Worm (Caenorhabditis elegans): ENCODE measurements around the gene smex-1.
"Not testable (repeated sequence)": the region's sequence is repeated elsewhere in the genome, so short reads cannot be mapped to it uniquely, and the experiment has no call there.

smex-1 gene

ce11 chrV:8295866-8296265 lies at the start of gene smex-1:
smex-1 (minus strand) TSS chrV:8295966.
- no peak for TF ChIP-seq unc-62 (GFP tag; optimal IDR thresholded peaks at IDR 0.05)

DNA sequence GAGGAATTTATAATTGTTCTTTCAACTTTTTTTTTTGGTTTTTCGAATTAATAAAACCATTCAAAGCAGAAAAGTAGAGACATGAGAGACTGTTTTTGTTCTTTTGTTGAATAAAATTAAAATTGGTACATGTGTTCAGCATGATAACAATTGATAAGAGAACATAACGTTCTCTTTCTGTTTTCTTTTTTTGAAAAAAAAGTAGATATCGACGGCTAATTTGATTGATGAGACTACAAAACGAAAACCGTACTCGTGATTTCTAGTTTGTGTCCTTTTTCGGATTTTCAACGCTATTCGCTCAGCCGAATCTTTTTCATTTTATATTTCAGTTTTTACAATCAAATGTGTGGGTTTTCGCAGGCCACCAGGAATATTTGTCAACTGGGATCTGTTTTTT lies 49.7 kb upstream of the smex-1 start, which contains the start of gene C08D8.1:
Gene C08D8.1, plus strand, starts transcription at position 324 of the 400 bp plus-strand sequence.
- TF ChIP-seq unc-62 (GFP tag; optimal IDR thresholded peaks at IDR 0.05) = no peak

ce11 chrV:8342416-8342815 lies 46.6 kb upstream of the smex-1 start:
- TF ChIP-seq unc-62 (GFP tag; optimal IDR thresholded peaks at IDR 0.05) = no peak

ce11 chrV:8340924-8341323 lies 45.2 kb upstream of the smex-1 start, which contains the start of gene C08D8.7:
C08D8.7 (plus strand) TSS chrV:8341224.
- not testable (repeated sequence) for TF ChIP-seq unc-62 (GFP tag; optimal IDR thresholded peaks at IDR 0.05)

DNA sequence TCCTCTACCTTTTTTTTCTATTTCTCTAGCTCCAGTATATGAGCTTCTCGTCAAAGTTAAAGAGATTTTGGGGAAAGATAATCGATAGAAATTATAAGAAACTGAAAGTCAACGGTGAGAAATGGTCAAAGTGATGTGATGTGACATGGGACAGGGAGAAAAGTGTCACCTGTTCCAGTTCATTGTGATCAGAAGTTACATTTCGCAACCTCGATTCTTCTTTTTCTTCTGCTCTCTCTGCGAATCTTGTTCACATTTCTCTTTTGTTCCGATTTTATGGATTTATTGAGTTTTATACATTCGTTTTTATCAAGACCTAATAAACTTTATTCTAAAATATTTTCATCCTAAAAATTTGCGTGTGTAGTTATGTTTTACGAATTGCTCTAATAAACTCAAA lies 39.9 kb upstream of the smex-1 start:
- no peak for TF ChIP-seq unc-62 (GFP tag; optimal IDR thresholded peaks at IDR 0.05)

- no peak for TF ChIP-seq unc-62 (GFP tag; optimal IDR thresholded peaks at IDR 0.05)
Measured at ce11 chrV:8334360-8334759, 38.6 kb upstream of the smex-1 start, which contains the start of gene tmd-2. tmd-2 (plus strand) TSS chrV:8334660.

- no peak for TF ChIP-seq unc-62 (GFP tag; optimal IDR thresholded peaks at IDR 0.05)
Measured at ce11 chrV:8327080-8327479, 31.3 kb upstream of the smex-1 start.

- no peak for TF ChIP-seq unc-62 (GFP tag; optimal IDR thresholded peaks at IDR 0.05)
Measured at ce11 chrV:8325906-8326305, 30.1 kb upstream of the smex-1 start.

ce11 chrV:8323545-8323944 lies 27.8 kb upstream of the smex-1 start:
- TF ChIP-seq unc-62 (GFP tag; optimal IDR thresholded peaks at IDR 0.05) = no peak

DNA sequence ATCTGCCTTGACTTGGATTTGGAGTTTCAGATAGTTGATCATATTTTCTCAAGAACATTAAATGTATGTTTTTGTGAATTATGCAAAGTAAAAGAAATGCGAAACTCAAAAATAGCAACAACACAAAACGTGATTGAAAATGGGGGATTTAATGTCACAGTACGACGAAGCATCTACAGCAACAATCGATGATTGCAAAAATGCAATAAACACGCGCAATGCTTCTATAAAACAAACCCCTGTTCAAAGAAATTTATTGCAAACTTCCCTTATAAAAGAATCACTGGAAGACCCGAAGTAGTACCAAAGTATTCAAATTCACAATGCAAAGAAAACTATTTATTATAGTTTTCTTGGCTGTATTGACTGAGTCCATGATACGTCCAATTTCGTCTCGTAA lies 22.4 kb upstream of the smex-1 start, which contains the start of gene clec-219:
Gene clec-219, plus strand, starts transcription at position 301 of the 400 bp plus-strand sequence.
- no peak for TF ChIP-seq unc-62 (GFP tag; optimal IDR thresholded peaks at IDR 0.05)

DNA sequence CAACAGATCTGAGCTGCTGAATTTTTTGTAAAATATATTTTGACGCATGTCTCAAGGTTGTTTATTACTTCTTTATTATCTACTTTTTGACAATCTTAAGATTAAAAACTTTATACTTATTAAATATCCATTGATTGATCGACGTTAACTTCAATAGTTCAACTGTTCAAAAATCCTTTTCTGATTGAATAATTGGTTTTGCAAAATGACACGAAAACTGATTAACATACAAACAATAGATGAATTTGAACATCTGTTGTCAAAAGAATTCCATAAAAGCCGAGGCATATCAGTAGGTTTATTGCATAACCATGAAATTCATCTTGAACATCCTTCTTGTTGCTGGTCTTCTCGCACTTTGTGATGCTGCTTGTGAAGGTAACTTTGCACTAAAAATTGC lies 15.4 kb upstream of the smex-1 start, which contains the start of gene W02D7.12:
Gene W02D7.12, plus strand, starts transcription at position 301 of the 400 bp plus-strand sequence.
- TF ChIP-seq unc-62 (GFP tag; optimal IDR thresholded peaks at IDR 0.05) = no peak

DNA sequence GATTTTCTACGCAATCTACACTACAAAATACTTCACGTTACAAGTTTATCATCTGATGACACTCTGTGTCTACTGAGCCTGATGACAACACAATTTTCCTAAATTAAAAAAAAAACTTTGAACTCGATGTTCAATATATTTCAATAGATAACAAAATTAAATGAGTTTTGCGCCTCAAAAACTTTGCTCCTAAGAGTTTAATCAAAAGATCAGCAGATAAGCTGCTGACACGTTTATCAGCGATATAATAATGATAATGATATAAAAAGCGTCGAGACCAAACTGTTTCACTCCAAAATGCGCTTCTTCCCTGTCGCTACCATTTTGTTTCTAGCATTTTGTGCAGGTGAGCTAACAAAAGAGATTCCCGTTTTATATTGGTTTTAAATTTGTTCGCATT lies 11.9 kb upstream of the smex-1 start, which contains the start of gene clec-218:
Gene clec-218, plus strand, starts transcription at position 262 of the 400 bp plus-strand sequence.
- TF ChIP-seq unc-62 (GFP tag; optimal IDR thresholded peaks at IDR 0.05) = no peak

ce11 chrV:8307013-8307412 lies 11.2 kb upstream of the smex-1 start:
- no peak for TF ChIP-seq unc-62 (GFP tag; optimal IDR thresholded peaks at IDR 0.05)

DNA sequence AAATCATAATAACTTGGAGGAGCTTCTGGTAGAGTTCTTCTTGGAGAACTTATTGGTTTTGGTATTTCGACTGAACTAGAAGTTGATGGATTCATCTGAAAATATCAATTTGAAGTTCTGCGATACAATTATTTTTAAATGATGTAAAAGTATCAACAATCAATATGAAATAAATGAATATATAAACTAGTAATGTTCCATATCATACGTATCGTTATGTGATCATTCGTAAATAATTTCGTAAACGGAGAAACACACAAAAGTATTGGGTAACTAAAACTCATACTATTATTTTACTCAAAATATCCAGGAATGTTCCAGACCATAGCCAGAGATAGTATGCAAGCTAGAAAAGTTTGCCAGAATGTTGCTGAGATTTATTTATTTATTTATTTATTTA lies 10.6 kb upstream of the smex-1 start, which contains the start of gene W02D7.8:
Gene W02D7.8, minus strand, starts transcription at position 101 of the 400 bp plus-strand sequence.
- TF ChIP-seq unc-62 (GFP tag; optimal IDR thresholded peaks at IDR 0.05) = no peak

DNA sequence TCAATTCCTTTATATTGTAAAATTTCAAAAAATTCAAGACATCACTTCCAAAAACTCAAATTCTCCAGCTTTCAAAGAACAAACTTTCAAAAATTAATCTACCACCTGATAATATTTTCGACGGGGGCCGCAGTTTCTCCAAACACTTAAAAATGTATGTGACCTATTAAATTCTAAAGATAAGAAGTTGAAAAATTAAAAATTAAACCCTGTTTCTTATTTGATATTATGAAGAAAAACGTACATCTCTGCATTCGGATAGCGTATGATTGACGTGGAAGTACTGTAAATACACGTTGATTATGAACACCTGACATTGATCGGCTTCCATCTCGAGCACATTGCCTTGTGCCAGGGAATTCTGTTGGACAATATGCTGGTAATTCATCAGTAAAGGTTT lies 10.2 kb upstream of the smex-1 start:
- no peak for TF ChIP-seq unc-62 (GFP tag; optimal IDR thresholded peaks at IDR 0.05)

- TF ChIP-seq unc-62 (GFP tag; optimal IDR thresholded peaks at IDR 0.05) = no peak
Measured at ce11 chrV:8304461-8305195, 8.9 kb upstream of the smex-1 start, which contains the start of gene W02D7.11. W02D7.11 (minus strand) TSS chrV:8304511.

- no peak for TF ChIP-seq unc-62 (GFP tag; optimal IDR thresholded peaks at IDR 0.05)
Measured at ce11 chrV:8302522-8302921, 6.8 kb upstream of the smex-1 start, which contains the start of gene sel-9. sel-9 (minus strand) TSS chrV:8302580.

Data from whole organism, dauer.